Worm (Caenorhabditis elegans): ENCODE data around the gene cutl-18.

cutl-18 gene

DNA sequence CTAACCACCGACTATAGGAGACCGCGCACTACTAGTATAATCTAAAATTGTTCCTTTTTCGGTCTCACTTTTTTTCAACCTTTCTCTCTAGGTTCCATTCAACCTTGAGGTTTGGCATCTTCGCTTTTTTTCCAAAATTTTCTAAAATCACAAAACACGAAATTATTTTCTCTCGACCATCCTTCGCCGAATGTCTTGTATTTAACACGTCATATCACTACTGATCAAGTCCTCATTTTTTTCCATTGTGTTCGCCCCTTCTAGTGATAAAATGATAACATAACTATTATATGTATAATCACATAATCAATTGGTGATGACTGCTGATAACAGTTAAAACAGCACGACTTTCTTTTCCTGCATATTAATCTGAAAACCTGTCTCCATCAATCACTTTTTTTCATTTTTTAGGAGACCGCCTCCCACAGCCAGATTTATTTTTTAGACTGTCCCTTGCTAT, 5.7 kb downstream of the cutl-18 start, which contains the start of gene T03F7.7 (continued):
- TF ChIP-seq dve-1 (tag; optimal IDR thresholded peaks at IDR 0.05; ENCODE audit: insufficient read depth) = no peak
- no peak for TF ChIP-seq nhr-41 (GFP tag; IDR thresholded peaks at IDR 0.05)
- TF ChIP-seq mdl-1 (tag; optimal IDR thresholded peaks at IDR 0.05) = peak in 1 of 2 experiments; percentile 35
- TF ChIP-seq lir-3 (tag; optimal IDR thresholded peaks at IDR 0.05) = no peak
- no peak for TF ChIP-seq F49E8.2 (tag; optimal IDR thresholded peaks at IDR 0.05; ENCODE audit: borderline replicate concordance)
- TF ChIP-seq skn-1 (tag; optimal IDR thresholded peaks at IDR 0.05) = no peak
- TF ChIP-seq nhr-48 (tag; optimal IDR thresholded peaks at IDR 0.05) = peak; percentile 45
- TF ChIP-seq lin-13 (GFP tag; optimal IDR thresholded peaks at IDR 0.05) = no peak
- no peak for TF ChIP-seq aha-1 (tag)
- no peak for TF ChIP-seq nhr-25 (tag; optimal IDR thresholded peaks at IDR 0.05; ENCODE audit: borderline replicate concordance, insufficient read depth)
- TF ChIP-seq nhr-111 (GFP tag; optimal IDR thresholded peaks at IDR 0.05) = no peak
- no peak for TF ChIP-seq cey-2 (tag; optimal IDR thresholded peaks at IDR 0.05; ENCODE audit: borderline replicate concordance, insufficient read depth)
- TF ChIP-seq daf-12 (tag; optimal IDR thresholded peaks at IDR 0.05) = no peak
- TF ChIP-seq Y48G9A.11 (GFP tag; IDR thresholded peaks at IDR 0.05) = no peak

DNA sequence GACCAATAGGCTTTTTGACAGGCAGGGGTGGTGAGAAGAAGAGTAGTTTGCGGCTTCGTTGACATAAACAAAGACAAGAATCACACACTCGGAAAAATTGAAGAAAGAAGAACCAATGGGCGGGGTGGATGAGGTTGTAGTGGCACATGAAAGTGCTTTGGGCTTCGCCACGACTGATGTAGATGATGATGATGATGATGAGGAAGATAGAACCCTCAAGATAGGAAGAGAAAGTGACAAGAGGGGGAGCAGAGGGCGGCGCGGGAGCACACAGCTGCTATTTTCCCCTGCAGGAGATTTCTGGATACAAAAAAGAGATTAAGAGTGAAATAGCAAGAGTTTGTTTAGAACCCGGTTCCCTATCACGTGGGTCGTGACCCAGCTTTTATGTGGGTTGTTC, 7.8 kb downstream of the cutl-18 start:
- TF ChIP-seq nhr-42 (GFP tag; IDR thresholded peaks at IDR 0.05) (no peak), hlh-11 (tag; optimal IDR thresholded peaks at IDR 0.05) (peak; percentile 22), ceh-20 (GFP tag; IDR thresholded peaks at IDR 0.05) (0 out of 2 replicates have a peak, but pooled peaks have one; percentile 25), F26F4.8 (GFP tag; conservative IDR thresholded peaks at IDR 0.05) (no peak), mdl-1 (tag; optimal IDR thresholded peaks at IDR 0.05) (no peak), nhr-28 (tag; optimal IDR thresholded peaks at IDR 0.05) (peak; percentile 46), F10B5.3 (tag; optimal IDR thresholded peaks at IDR 0.05) (no peak), lin-1 (GFP tag; IDR thresholded peaks at IDR 0.05) (no peak), rbr-2 (tag; optimal IDR thresholded peaks at IDR 0.05) (no peak), tra-1 (GFP tag; IDR thresholded peaks at IDR 0.05) (0 out of 2 replicates have a peak, but pooled peaks have one; percentile 20), nhr-102 (tag; optimal IDR thresholded peaks at IDR 0.05) (no peak), nhr-6 (tag; optimal IDR thresholded peaks at IDR 0.05) (no peak), T20F7.1 (GFP tag; optimal IDR thresholded peaks at IDR 0.05) (no peak), hlh-30 (tag; optimal IDR thresholded peaks at IDR 0.05; ENCODE audit: insufficient read depth) (peak; percentile 22), ceh-32 (tag; optimal IDR thresholded peaks at IDR 0.05; ENCODE audit: poor library complexity) (no peak), F49E8.2 (tag; optimal IDR thresholded peaks at IDR 0.05; ENCODE audit: borderline replicate concordance) (no peak), lin-15B (tag; optimal IDR thresholded peaks at IDR 0.05) (no peak), F37D6.2 (tag; optimal IDR thresholded peaks at IDR 0.05) (no peak), mxl-3 (GFP tag; optimal IDR thresholded peaks at IDR 0.05) (peak; percentile 20), nhr-11 (tag; optimal IDR thresholded peaks at IDR 0.05) (peak; percentile 56), ZK337.2 (GFP tag; IDR thresholded peaks at IDR 0.05) (peak; percentile 45; the same call in 1 of the 2 replicates), lsy-2 (tag; optimal IDR thresholded peaks at IDR 0.05) (no peak), daf-16 (GFP tag; optimal IDR thresholded peaks at IDR 0.05) (peak in 1 of 2 experiments; percentile 58), daf-16 (tag; optimal IDR thresholded peaks at IDR 0.05) (no peak), R02D3.7 (tag; optimal IDR thresholded peaks at IDR 0.05) (no peak)

DNA sequence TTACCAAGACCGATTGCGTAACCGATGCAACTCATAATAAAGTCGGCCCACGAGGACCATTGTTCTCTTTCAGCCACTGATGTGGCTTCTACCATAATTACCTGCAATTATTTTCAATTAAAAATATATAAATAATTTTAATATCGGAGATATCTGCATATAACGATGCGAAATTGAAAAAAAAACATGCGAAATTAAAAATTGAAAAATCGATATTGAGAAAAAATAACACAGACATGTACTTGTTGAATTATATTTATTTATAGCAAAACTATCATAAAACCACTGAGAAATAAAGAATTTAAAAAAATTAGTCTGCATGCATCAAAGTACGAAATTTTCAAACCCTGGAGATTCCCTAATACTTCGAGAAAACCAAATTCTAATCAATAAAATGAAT, 8.4 kb downstream of the cutl-18 start, which contains the start of gene snf-11:
Gene snf-11, minus strand, starts transcription at position 101 of the 400 bp plus-strand sequence.
- no peak for TF ChIP-seq ceh-82 (tag; optimal IDR thresholded peaks at IDR 0.05)
- no peak for TF ChIP-seq nhr-102 (tag; optimal IDR thresholded peaks at IDR 0.05)
- TF ChIP-seq hlh-30 (tag; optimal IDR thresholded peaks at IDR 0.05; ENCODE audit: insufficient read depth) = no peak
- TF ChIP-seq ceh-44 (GFP tag; IDR thresholded peaks at IDR 0.05) = no peak

Measured in whole organism, L4 larva.